Fruit fly (Drosophila melanogaster) whole organism, pupa: ENCODE data around the gene MsR2.

Experiments used
- CG10348 ChIP-seq: fragments of 200-800 bp; sonication (Bioruptor generic); IDR thresholded peaks from 2 replicates; pipeline ENCODE4 v1.3.6; 2022; ENCODE audit warnings: missing biosample characterization, missing genetic modification characterization
- CG12605 ChIP-seq: fragments of 200-800 bp; sonication (Bioruptor generic); IDR thresholded peaks from 2 replicates; pipeline ENCODE4 v1.3.6; 2022; ENCODE audit warnings: missing biosample characterization, missing genetic modification characterization
- CG13204 ChIP-seq: fragments of 200-800 bp; sonication (Bioruptor generic); optimal IDR thresholded peaks from 2 replicates; lab custom pipeline; 2018; ENCODE audit warnings: missing biosample characterization, mild to moderate bottlenecking, missing genetic modification characterization, moderate library complexity
- CG14655 ChIP-seq: fragments of 200-800 bp; sonication (Bioruptor generic); optimal IDR thresholded peaks from 3 replicates; lab custom pipeline; 2017; ENCODE audit warnings: mild to moderate bottlenecking, missing biosample characterization, missing genetic modification reagents, missing genetic modification characterization
- CG15710 ChIP-seq: fragments of 200-800 bp; sonication (Bioruptor generic); optimal IDR thresholded peaks from 2 replicates; lab custom pipeline; 2018; ENCODE audit warnings: missing biosample characterization, mild to moderate bottlenecking, missing genetic modification characterization, moderate library complexity
- CG17806 ChIP-seq: fragments of 200-800 bp; sonication (Bioruptor generic); optimal IDR thresholded peaks from 2 replicates; lab custom pipeline; 2018; ENCODE audit warnings: missing biosample characterization, mild to moderate bottlenecking, missing genetic modification characterization, moderate library complexity
- CG32121 ChIP-seq: fragments of 200-800 bp; sonication (Bioruptor generic); IDR thresholded peaks from 2 replicates; pipeline ENCODE4 v1.3.6; 2022; ENCODE audit warnings: missing biosample characterization, missing genetic modification characterization
- CG34367 ChIP-seq: fragments of 200-800 bp; sonication (Bioruptor generic); optimal IDR thresholded peaks from 2 replicates; lab custom pipeline; 2018; ENCODE audit warnings: missing biosample characterization, mild to moderate bottlenecking, missing genetic modification characterization
- CG4496 ChIP-seq: fragments of 200-800 bp; sonication (Bioruptor generic); IDR thresholded peaks from 3 replicates; pipeline ENCODE4 v1.3.6; 2022; ENCODE audit warnings: missing biosample characterization, missing genetic modification characterization
- CG8159 ChIP-seq: fragments of 200-800 bp; sonication (Bioruptor generic); optimal IDR thresholded peaks from 3 replicates; lab custom pipeline; 2018; ENCODE audit warnings: missing biosample characterization, mild to moderate bottlenecking, missing genetic modification characterization, moderate library complexity
- CG8301 ChIP-seq: fragments of 200-800 bp; sonication (Bioruptor generic); optimal IDR thresholded peaks from 2 replicates; lab custom pipeline; 2018; ENCODE audit warnings: missing biosample characterization, mild to moderate bottlenecking, missing genetic modification characterization
- CG9948 ChIP-seq: fragments of 200-800 bp; sonication (Bioruptor generic); optimal IDR thresholded peaks from 2 replicates; lab custom pipeline; 2018; ENCODE audit warnings: missing biosample characterization, mild to moderate bottlenecking, missing genetic modification characterization, moderate library complexity
- D1 ChIP-seq: fragments of 200-800 bp; sonication (Bioruptor generic); optimal IDR thresholded peaks from 2 replicates; lab custom pipeline; 2018; ENCODE audit warnings: missing biosample characterization, mild to moderate bottlenecking, missing genetic modification characterization, moderate library complexity
- EcR ChIP-seq: fragments of 200-800 bp; sonication (Bioruptor generic); optimal IDR thresholded peaks from 3 replicates; lab custom pipeline; 2019; ENCODE audit warnings: missing biosample characterization, missing genetic modification characterization, mild to moderate bottlenecking, moderate library complexity, missing genetic modification reagents
- Ets98B ChIP-seq: fragments of 200-800 bp; sonication (Bioruptor generic); IDR thresholded peaks from 2 replicates; pipeline ENCODE4 v1.3.6; 2022; ENCODE audit warnings: missing biosample characterization, missing genetic modification characterization
- Pif1A ChIP-seq: fragments of 200-800 bp; sonication (Bioruptor generic); optimal IDR thresholded peaks from 3 replicates; lab custom pipeline; 2016; ENCODE audit warnings: missing biosample characterization, missing genetic modification characterization
- Pif1B ChIP-seq: fragments of 200-800 bp; sonication (Bioruptor generic); optimal IDR thresholded peaks from 3 replicates; lab custom pipeline; 2016; ENCODE audit warnings: missing biosample characterization, missing genetic modification characterization
- Snoo ChIP-seq: fragments of 200-800 bp; sonication (Bioruptor generic); optimal IDR thresholded peaks from 3 replicates; lab custom pipeline; 2017; ENCODE audit warnings: missing biosample characterization, mild to moderate bottlenecking, missing genetic modification characterization, inconsistent platforms
- fd96Ca ChIP-seq: fragments of 200-800 bp; sonication (Bioruptor generic); IDR thresholded peaks from 3 replicates; pipeline ENCODE4 v1.3.6; 2022; ENCODE audit warnings: missing biosample characterization, missing genetic modification characterization
- gl ChIP-seq: fragments of 200-800 bp; sonication (Bioruptor generic); optimal IDR thresholded peaks from 2 replicates; lab custom pipeline; 2018; ENCODE audit warnings: missing biosample characterization, mild to moderate bottlenecking, missing genetic modification characterization
- rn ChIP-seq: fragments of 200-800 bp; sonication (Bioruptor generic); IDR thresholded peaks from 2 replicates; pipeline ENCODE4 v1.3.6; 2022; ENCODE audit warnings: missing biosample characterization, missing genetic modification characterization

MsR2 gene

DNA sequence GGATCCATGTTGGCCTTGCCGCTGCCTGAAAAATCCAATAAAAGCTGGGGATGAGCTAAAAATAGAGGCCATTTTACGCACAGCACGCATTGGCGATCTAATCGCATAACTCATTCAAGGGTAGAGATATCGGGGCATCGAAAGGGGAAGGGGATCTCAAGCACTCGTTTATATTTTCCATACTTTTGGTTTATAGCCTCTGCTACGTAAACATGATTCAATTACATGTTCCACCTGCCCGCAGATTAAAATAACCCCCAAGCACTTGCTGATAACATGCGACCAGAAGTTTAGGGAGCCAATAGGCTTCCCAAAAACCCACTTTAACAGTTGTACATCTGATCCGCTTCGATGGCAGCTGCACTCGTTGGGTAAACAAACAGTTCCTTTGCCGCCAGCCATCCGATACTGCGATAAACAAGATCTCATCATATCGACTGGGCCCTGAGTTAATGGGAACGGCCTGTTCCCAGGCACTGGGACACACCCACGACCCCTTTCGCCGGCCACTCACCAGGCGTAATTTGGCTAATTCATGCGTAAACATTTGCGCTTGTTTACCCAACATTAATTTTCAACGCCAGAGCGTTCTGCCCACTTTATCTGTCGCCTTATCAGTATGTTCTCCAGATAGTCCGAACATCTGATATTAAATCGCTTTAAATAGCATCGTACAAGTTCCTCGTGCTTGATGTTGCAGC, 28.6 kb upstream of the MsR2 start:
- TF ChIP-seq Pif1B (GFP tag; lab: Kevin White, UChicago): no peak
- TF ChIP-seq D1 (tag; lab: Kevin White, UChicago): no peak
- no peak for TF ChIP-seq Pif1A

DNA sequence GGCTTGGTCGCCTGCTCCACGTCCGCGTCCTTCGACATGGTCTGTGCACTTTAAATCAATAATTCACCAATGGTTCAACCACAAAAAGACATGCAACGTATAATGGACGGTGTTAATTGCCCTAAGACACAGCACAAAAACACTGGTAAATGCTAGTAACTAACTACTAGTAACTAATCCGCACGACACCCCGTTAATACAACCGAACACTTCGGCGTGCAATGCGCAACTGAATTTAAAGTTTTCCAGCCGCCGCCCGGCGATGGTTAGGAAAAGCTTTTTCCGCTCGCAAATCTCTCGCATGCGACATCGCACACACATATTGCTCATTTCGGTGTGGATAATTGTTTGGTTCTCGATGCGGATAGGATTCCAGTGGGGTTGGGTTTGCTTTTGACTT, 26.9 kb upstream of the MsR2 start:
- TF ChIP-seq CG9948 (tag; lab: Kevin White, UChicago) (no peak), CG32121 (no peak; the same call in 1 of the 2 replicates), Ets98B (peak; percentile 29), rn (GFP tag; lab: Robert Waterston, UW) (no peak)

DNA sequence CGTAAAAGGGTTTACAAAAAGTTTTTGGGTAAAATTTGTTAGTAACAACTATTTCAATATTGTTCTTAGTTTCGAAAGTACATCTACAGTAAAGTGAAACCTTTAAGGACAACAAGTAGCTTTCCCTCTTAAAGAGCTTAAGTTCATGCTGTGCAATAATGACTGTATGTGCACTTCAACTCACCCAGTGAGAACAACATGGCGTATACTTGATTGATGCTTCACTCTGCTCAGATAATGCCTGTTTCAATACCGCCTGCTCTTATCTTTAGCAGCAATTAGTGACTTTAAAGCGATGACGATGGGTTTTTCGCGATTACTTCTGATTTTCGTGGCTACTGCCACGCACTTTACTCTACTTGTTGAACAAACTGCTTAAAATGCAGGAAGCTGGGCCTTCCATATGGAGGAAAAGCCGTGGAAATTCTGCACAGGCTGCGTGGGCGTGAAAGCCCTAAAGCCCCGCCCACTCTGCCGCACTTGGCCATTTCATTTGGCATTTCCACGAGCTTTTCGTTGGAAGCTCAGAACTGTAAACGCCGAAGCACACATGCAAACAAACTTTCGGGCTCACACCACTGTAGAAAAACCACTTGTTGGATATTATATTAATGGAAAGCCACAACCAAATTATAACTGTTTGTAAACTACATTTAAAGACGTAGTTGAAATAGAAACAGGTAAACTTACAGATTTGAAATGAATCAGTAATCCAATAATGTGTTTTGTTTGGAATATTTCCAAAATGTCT, 26.1 kb upstream of the MsR2 start:
- TF ChIP-seq CG12605 (GFP tag; lab: Robert Waterston, UW) (peak; percentile 62; the same call in 1 of the 2 replicates), CG34367 (no peak)

DNA sequence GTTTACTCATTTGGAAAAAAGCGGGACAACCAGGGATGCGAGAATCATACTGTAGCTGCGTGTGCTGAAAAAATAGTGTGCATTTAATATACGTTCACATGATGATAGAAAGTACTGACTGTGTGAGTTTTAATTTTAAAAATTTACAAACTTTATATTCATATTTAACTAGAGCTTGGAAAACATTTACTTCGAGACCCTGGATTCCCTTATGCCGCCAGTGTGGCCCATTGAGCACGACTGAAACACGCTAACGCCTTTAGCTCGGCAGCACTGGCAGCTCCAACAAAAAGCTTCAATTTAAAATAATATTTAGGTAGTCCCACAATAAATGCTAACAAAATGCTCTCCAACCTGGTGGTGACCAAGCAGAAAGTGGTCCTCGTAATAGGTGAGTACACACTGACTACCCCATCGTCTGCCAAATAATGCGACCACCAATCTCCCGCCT, 25.2 kb upstream of the MsR2 start, which contains the start of the genes CG1275 and Elp5:
Gene CG1275, minus strand, starts transcription at position 12 of the 451 bp plus-strand sequence.
Gene Elp5, plus strand, starts transcription at position 45 of the 451 bp plus-strand sequence.
- TF ChIP-seq CG32121: peak; percentile 99
- peak; percentile 100 for TF ChIP-seq CG4496 (GFP tag; lab: Robert Waterston, UW)
- TF ChIP-seq CG12605 (GFP tag; lab: Robert Waterston, UW): peak; percentile 100
- TF ChIP-seq EcR (GFP tag; lab: Kevin White, UChicago): peak; percentile 93
- peak; percentile 98 for TF ChIP-seq Pif1B (GFP tag; lab: Kevin White, UChicago)
- TF ChIP-seq CG15710 (tag; lab: Kevin White, UChicago): peak; percentile 99
- peak; percentile 99 for TF ChIP-seq CG34367
- peak; percentile 99 for TF ChIP-seq rn (GFP tag; lab: Robert Waterston, UW)
- TF ChIP-seq CG9948 (tag; lab: Kevin White, UChicago): peak; percentile 99
- no peak for TF ChIP-seq D1 (tag; lab: Kevin White, UChicago)
- TF ChIP-seq CG13204 (GFP tag; lab: Kevin White, UChicago): peak; percentile 95
- TF ChIP-seq Snoo (tag; lab: Kevin White, UChicago): peak; percentile 97
- TF ChIP-seq Ets98B: peak; percentile 100
- peak; percentile 97 for TF ChIP-seq CG14655 (GFP tag; lab: Kevin White, UChicago)
- peak; percentile 98 for TF ChIP-seq CG10348 (GFP tag; lab: Robert Waterston, UW)
- peak; percentile 100 for TF ChIP-seq fd96Ca (GFP tag; lab: Robert Waterston, UW)
- peak; percentile 97 for TF ChIP-seq CG17806
- TF ChIP-seq Pif1A: peak; percentile 99
- TF ChIP-seq CG8301: peak; percentile 98
- TF ChIP-seq CG8159 (tag; lab: Kevin White, UChicago): peak; percentile 97
- peak; percentile 98 for TF ChIP-seq gl

DNA sequence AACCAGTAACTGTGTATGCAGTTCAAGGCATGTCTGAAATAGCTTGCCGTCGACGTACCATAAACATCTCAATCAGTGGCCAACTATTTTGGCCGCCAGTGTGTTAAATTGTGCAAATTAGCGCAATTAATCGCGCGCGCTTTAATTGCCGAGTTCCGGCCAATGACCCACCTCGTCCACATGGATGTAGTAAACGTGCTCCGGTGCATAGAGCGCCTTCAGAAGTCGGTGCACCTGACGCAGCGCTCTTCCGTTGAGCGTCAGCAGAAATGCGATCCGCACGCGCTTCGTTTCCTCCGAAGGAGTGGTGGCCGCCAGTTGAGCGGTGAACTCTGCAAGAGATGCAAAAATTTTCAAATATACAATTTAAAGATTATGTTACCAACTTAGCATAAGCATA, 21.4 kb upstream of the MsR2 start:
- no peak for TF ChIP-seq CG10348 (GFP tag; lab: Robert Waterston, UW)
- TF ChIP-seq CG13204 (GFP tag; lab: Kevin White, UChicago): no peak
- TF ChIP-seq CG12605 (GFP tag; lab: Robert Waterston, UW): no peak
- TF ChIP-seq Pif1B (GFP tag; lab: Kevin White, UChicago): no peak
- TF ChIP-seq CG4496 (GFP tag; lab: Robert Waterston, UW): no peak
- no peak for TF ChIP-seq CG14655 (GFP tag; lab: Kevin White, UChicago)
- TF ChIP-seq D1 (tag; lab: Kevin White, UChicago): no peak
- TF ChIP-seq rn (GFP tag; lab: Robert Waterston, UW): no peak

DNA sequence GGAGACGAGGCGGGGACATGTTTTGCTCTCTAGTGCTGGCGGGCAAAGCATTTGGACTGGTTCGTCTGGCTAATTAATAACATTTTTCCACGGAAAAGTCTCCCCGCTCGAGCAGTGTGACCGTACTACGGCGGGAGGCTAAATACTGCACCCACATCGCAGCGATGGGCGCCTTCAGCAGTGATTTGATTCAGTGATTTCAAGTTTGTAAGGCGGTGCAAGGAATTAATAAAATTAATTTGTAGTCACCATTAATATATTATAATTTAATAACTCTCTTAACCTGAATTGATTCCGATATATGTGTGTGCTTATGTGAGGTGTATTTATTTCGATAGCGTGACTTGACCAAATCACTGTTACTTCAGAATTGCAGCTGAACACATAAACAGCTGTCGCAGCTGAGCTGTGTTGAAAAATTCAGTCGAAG, 20.2 kb upstream of the MsR2 start, which contains the start of the genes oxt and CG13807:
Gene oxt, minus strand, starts transcription at position 150 of the 430 bp plus-strand sequence.
Gene CG13807, plus strand, starts transcription at position 405 of the 430 bp plus-strand sequence.
- peak; percentile 94 for TF ChIP-seq CG4496 (GFP tag; lab: Robert Waterston, UW)
- TF ChIP-seq CG13204 (GFP tag; lab: Kevin White, UChicago): no peak
- peak; percentile 87 for TF ChIP-seq CG15710 (tag; lab: Kevin White, UChicago)
- peak; percentile 79 for TF ChIP-seq CG17806
- no peak for TF ChIP-seq CG14655 (GFP tag; lab: Kevin White, UChicago)
- TF ChIP-seq gl: peak; percentile 60
- peak; percentile 90 for TF ChIP-seq Ets98B
- TF ChIP-seq CG34367: peak; percentile 76
- peak; percentile 79 for TF ChIP-seq Snoo (tag; lab: Kevin White, UChicago)
- peak; percentile 87 for TF ChIP-seq CG32121
- TF ChIP-seq CG12605 (GFP tag; lab: Robert Waterston, UW): peak; percentile 75
- TF ChIP-seq CG8159 (tag; lab: Kevin White, UChicago): peak; percentile 81
- TF ChIP-seq CG10348 (GFP tag; lab: Robert Waterston, UW): peak; percentile 28; the same call in 1 of the 2 replicates
- TF ChIP-seq D1 (tag; lab: Kevin White, UChicago): no peak
- TF ChIP-seq EcR (GFP tag; lab: Kevin White, UChicago): peak; percentile 16
- peak; percentile 74 for TF ChIP-seq rn (GFP tag; lab: Robert Waterston, UW)
- no peak for TF ChIP-seq Pif1A
- peak; percentile 81 for TF ChIP-seq CG9948 (tag; lab: Kevin White, UChicago)
- TF ChIP-seq CG8301: peak; percentile 80
- TF ChIP-seq Pif1B (GFP tag; lab: Kevin White, UChicago): peak; percentile 83
- peak; percentile 92 for TF ChIP-seq fd96Ca (GFP tag; lab: Robert Waterston, UW)
